Fruit fly (Drosophila melanogaster) whole organism, embryonic: ENCODE results near the gene CG31904.

ENCODE experiments used
- Abd-B ChIP-seq: fragments of 200-800 bp; sonication (Bioruptor generic); optimal IDR thresholded peaks from 2 replicates; lab custom pipeline; 2018; ENCODE audit warnings: missing biosample characterization, mild to moderate bottlenecking, missing genetic modification characterization, moderate library complexity
- Adf1 ChIP-seq: fragments of 200-800 bp; sonication (Bioruptor generic); IDR thresholded peaks from 2 replicates; pipeline ENCODE4 v1.3.6; 2022; ENCODE audit warnings: missing biosample characterization, missing genetic modification characterization
- C15 ChIP-seq: fragments of 200-800 bp; sonication (Bioruptor generic); IDR thresholded peaks from 3 replicates; pipeline ENCODE4 v1.3.6; 2022; ENCODE audit warnings: missing biosample characterization, missing genetic modification characterization
- CG11695 ChIP-seq: fragments of 200-800 bp; sonication (Bioruptor generic); IDR thresholded peaks from 3 replicates; pipeline ENCODE4 v1.3.6; 2022; ENCODE audit warnings: missing biosample characterization, missing genetic modification characterization
- CG14860 ChIP-seq: fragments of 200-800 bp; sonication (Bioruptor generic); IDR thresholded peaks from 3 replicates; pipeline ENCODE4 v1.3.6; 2022; ENCODE audit warnings: missing biosample characterization, missing genetic modification characterization; ENCODE audit not compliant: partially characterized antibody
- CG15479 ChIP-seq: fragments of 200-800 bp; sonication (Bioruptor generic); optimal IDR thresholded peaks from 3 replicates; lab custom pipeline; 2019; ENCODE audit warnings: missing biosample characterization, mild to moderate bottlenecking, missing genetic modification characterization, moderate library complexity
- CG1603 ChIP-seq: fragments of 200-800 bp; sonication (Bioruptor generic); optimal IDR thresholded peaks from 2 replicates; lab custom pipeline; 2019; ENCODE audit warnings: missing biosample characterization, mild to moderate bottlenecking, missing genetic modification characterization, moderate library complexity
- CG17385 ChIP-seq: fragments of 200-800 bp; sonication (Bioruptor generic); optimal IDR thresholded peaks from 3 replicates; lab custom pipeline; 2018; ENCODE audit warnings: missing biosample characterization, mild to moderate bottlenecking, missing genetic modification characterization
- CG17612 ChIP-seq: fragments of 200-800 bp; sonication (Bioruptor generic); IDR thresholded peaks from 2 replicates; pipeline ENCODE4 v1.3.6; 2022; ENCODE audit warnings: missing biosample characterization, missing genetic modification characterization
- CG18011 ChIP-seq: fragments of 200-800 bp; sonication (Bioruptor generic); optimal IDR thresholded peaks from 2 replicates; lab custom pipeline; 2017; ENCODE audit warnings: missing biosample characterization, missing genetic modification characterization, mild to moderate bottlenecking, moderate library complexity, missing genotype
- CG18476 ChIP-seq: fragments of 200-800 bp; sonication (Bioruptor generic); optimal IDR thresholded peaks from 2 replicates; lab custom pipeline; 2016; ENCODE audit warnings: missing biosample characterization, mild to moderate bottlenecking, missing genetic modification characterization
- CG3163 ChIP-seq: fragments of 200-800 bp; sonication (Bioruptor generic); optimal IDR thresholded peaks from 3 replicates; lab custom pipeline; 2016; ENCODE audit warnings: missing biosample characterization, missing genetic modification characterization
- CG34224 ChIP-seq: fragments of 200-800 bp; sonication (Bioruptor generic); IDR thresholded peaks from 3 replicates; pipeline ENCODE4 v1.3.6; 2022; ENCODE audit warnings: missing biosample characterization, missing genetic modification characterization; ENCODE audit not compliant: partially characterized antibody
- CG4328 ChIP-seq: fragments of 200-800 bp; sonication (Bioruptor generic); optimal IDR thresholded peaks from 3 replicates; lab custom pipeline; 2017; ENCODE audit warnings: missing biosample characterization, missing genetic modification reagents, missing genetic modification characterization
- CG5180 ChIP-seq: fragments of 200-800 bp; sonication (Bioruptor generic); optimal IDR thresholded peaks from 3 replicates; lab custom pipeline; 2017; ENCODE audit warnings: missing biosample characterization, missing genetic modification characterization, mild to moderate bottlenecking, moderate library complexity, missing genetic modification reagents
- CG5953 ChIP-seq: fragments of 200-800 bp; sonication (Bioruptor generic); IDR thresholded peaks from 2 replicates; pipeline ENCODE4 v1.3.6; 2022; ENCODE audit warnings: missing biosample characterization, missing genetic modification characterization
- CG6765 ChIP-seq: fragments of 200-800 bp; sonication (Bioruptor generic); optimal IDR thresholded peaks from 3 replicates; lab custom pipeline; 2017; ENCODE audit warnings: missing biosample characterization, mild to moderate bottlenecking, missing genetic modification characterization
- CG7556 ChIP-seq: fragments of 200-800 bp; sonication (Bioruptor generic); optimal IDR thresholded peaks from 2 replicates; lab custom pipeline; 2017; ENCODE audit warnings: missing biosample characterization, mild to moderate bottlenecking, missing genetic modification characterization
- CG7963 ChIP-seq: fragments of 200-800 bp; sonication (Bioruptor generic); IDR thresholded peaks from 3 replicates; pipeline ENCODE4 v1.3.6; 2022; ENCODE audit warnings: missing biosample characterization, missing genetic modification characterization; ENCODE audit not compliant: partially characterized antibody
- CG8359 ChIP-seq: fragments of 200-800 bp; sonication (Bioruptor generic); optimal IDR thresholded peaks from 2 replicates; lab custom pipeline; 2017; ENCODE audit warnings: missing biosample characterization, mild to moderate bottlenecking, missing genetic modification characterization, borderline replicate concordance
- CG9932 ChIP-seq: fragments of 200-800 bp; sonication (Bioruptor generic); IDR thresholded peaks from 2 replicates; pipeline ENCODE4 v1.3.6; 2022; ENCODE audit warnings: missing biosample characterization, missing genetic modification characterization
- Dfd ChIP-seq, 2 experiments: fragments of >200 bp; optimal IDR thresholded peaks; 2 replicates each; lab custom pipeline; 2017; ENCODE audit warnings: missing biosample characterization in 2 of 2, missing genetic modification characterization in 2 of 2
- Ets65A ChIP-seq: fragments of 200-800 bp; sonication (Bioruptor generic); peaks from one replicate; lab custom pipeline; 2016; ENCODE audit warnings: missing biosample characterization, missing genetic modification characterization
- Gug ChIP-seq: fragments of 200-800 bp; sonication (Bioruptor generic); IDR thresholded peaks from 4 replicates; pipeline ENCODE4 v1.3.6; 2022; ENCODE audit warnings: missing biosample characterization, missing genetic modification characterization
- Hand ChIP-seq: fragments of 200-800 bp; sonication (Bioruptor generic); optimal IDR thresholded peaks from 2 replicates; lab custom pipeline; 2017; ENCODE audit warnings: mild to moderate bottlenecking, missing biosample characterization, missing genetic modification reagents, missing genetic modification characterization
- Hr78 ChIP-seq, 2 experiments: fragments of 200-800 bp in 1 of 2; fragments of >200 bp in 1 of 2; sonication (Bioruptor generic) in 1 of 2; optimal IDR thresholded peaks; 2 replicates each; lab custom pipeline; 2017 to 2019; ENCODE audit warnings: missing biosample characterization in 2 of 2, missing genetic modification characterization in 2 of 2, mild to moderate bottlenecking in 1 of 2, moderate library complexity in 1 of 2
- Lhr ChIP-seq: fragments of 200-800 bp; sonication (Bioruptor generic); optimal IDR thresholded peaks from 3 replicates; lab custom pipeline; 2017; ENCODE audit warnings: mild to moderate bottlenecking, missing biosample characterization, missing genetic modification reagents, missing genetic modification characterization
- Nf-YB ChIP-seq: fragments of 200-800 bp; sonication (Bioruptor generic); optimal IDR thresholded peaks from 3 replicates; lab custom pipeline; 2019; ENCODE audit warnings: missing biosample characterization, mild to moderate bottlenecking, missing genetic modification characterization, moderate library complexity
- Rx ChIP-seq: fragments of 200-800 bp; sonication (Bioruptor generic); IDR thresholded peaks from 2 replicates; pipeline ENCODE4 v1.3.6; 2022; ENCODE audit warnings: missing biosample characterization, missing genetic modification characterization
- Stat92E ChIP-seq, 3 experiments: fragments of >200 bp in 2 of 3; fragments of 200-800 bp in 1 of 3; sonication (Bioruptor generic) in 1 of 3; optimal IDR thresholded peaks; 2 replicates each; lab custom pipeline; 2017 to 2019; ENCODE audit warnings: missing biosample characterization in 3 of 3, missing genetic modification characterization in 3 of 3, mild to moderate bottlenecking in 1 of 3, moderate library complexity in 1 of 3
- bowl ChIP-seq: fragments of 200-800 bp; sonication (Bioruptor generic); IDR thresholded peaks from 2 replicates; pipeline ENCODE4 v1.3.6; 2022; ENCODE audit warnings: missing biosample characterization, missing genetic modification characterization
- btn ChIP-seq: fragments of 200-800 bp; sonication (Bioruptor generic); optimal IDR thresholded peaks from 2 replicates; lab custom pipeline; 2016; ENCODE audit warnings: missing biosample characterization, missing genetic modification characterization
- cg ChIP-seq: fragments of 200-800 bp; sonication (Bioruptor generic); optimal IDR thresholded peaks from 3 replicates; lab custom pipeline; 2019; ENCODE audit warnings: missing biosample characterization, mild to moderate bottlenecking, missing genetic modification characterization, moderate library complexity
- dimm ChIP-seq: fragments of 200-800 bp; sonication (Bioruptor generic); IDR thresholded peaks from 2 replicates; pipeline ENCODE4 v1.3.6; 2022; ENCODE audit warnings: missing biosample characterization, missing genetic modification characterization
- dmrt99B ChIP-seq: fragments of 200-800 bp; sonication (Bioruptor generic); optimal IDR thresholded peaks from 2 replicates; lab custom pipeline; 2018; ENCODE audit warnings: missing biosample characterization, mild to moderate bottlenecking, missing genetic modification characterization, moderate library complexity
- gcm2 ChIP-seq: fragments of 200-800 bp; sonication (Bioruptor generic); optimal IDR thresholded peaks from 2 replicates; lab custom pipeline; 2016; ENCODE audit warnings: missing biosample characterization, missing genetic modification characterization
- grn ChIP-seq: fragments of 200-800 bp; sonication (Bioruptor generic); optimal IDR thresholded peaks from 3 replicates; lab custom pipeline; 2017; ENCODE audit warnings: missing biosample characterization, missing genetic modification characterization
- ham ChIP-seq: fragments of 200-800 bp; sonication (Bioruptor generic); IDR thresholded peaks from 2 replicates; pipeline ENCODE4 v1.3.6; 2022; ENCODE audit warnings: missing biosample characterization, missing genetic modification characterization
- lbe ChIP-seq: fragments of 200-800 bp; sonication (Bioruptor generic); optimal IDR thresholded peaks from 2 replicates; lab custom pipeline; 2016; ENCODE audit warnings: missing biosample characterization, mild to moderate bottlenecking, missing genetic modification characterization
- lmd ChIP-seq: fragments of 200-800 bp; sonication (Bioruptor generic); IDR thresholded peaks from 2 replicates; pipeline ENCODE4 v1.3.6; 2022; ENCODE audit warnings: missing biosample characterization, missing genetic modification characterization
- nau ChIP-seq: fragments of 200-800 bp; sonication (Bioruptor generic); optimal IDR thresholded peaks from 3 replicates; lab custom pipeline; 2017; ENCODE audit warnings: missing biosample characterization, mild to moderate bottlenecking, missing genetic modification characterization, missing genetic modification reagents
- nerfin-1 ChIP-seq: fragments of 200-800 bp; sonication (Bioruptor generic); optimal IDR thresholded peaks from 3 replicates; lab custom pipeline; 2019; ENCODE audit warnings: missing biosample characterization, mild to moderate bottlenecking, missing genetic modification characterization, moderate library complexity
- nom ChIP-seq: fragments of 200-800 bp; sonication (Bioruptor generic); optimal IDR thresholded peaks from 2 replicates; lab custom pipeline; 2017; ENCODE audit warnings: missing biosample characterization, missing genetic modification characterization, mild to moderate bottlenecking, moderate library complexity, missing genetic modification reagents
- onecut ChIP-seq: fragments of 200-800 bp; sonication (Bioruptor generic); IDR thresholded peaks from 2 replicates; pipeline ENCODE4 v1.3.6; 2022; ENCODE audit warnings: missing biosample characterization, missing genetic modification characterization
- pfk ChIP-seq: fragments of 200-800 bp; sonication (Bioruptor generic); optimal IDR thresholded peaks from 2 replicates; lab custom pipeline; 2018; ENCODE audit warnings: missing biosample characterization, mild to moderate bottlenecking, missing genetic modification characterization, moderate library complexity
- ranshi ChIP-seq: fragments of 200-800 bp; sonication (Bioruptor generic); IDR thresholded peaks from 2 replicates; pipeline ENCODE4 v1.3.6; 2022; ENCODE audit warnings: missing biosample characterization, missing genetic modification characterization
- sim ChIP-seq: fragments of 200-800 bp; sonication (Bioruptor generic); IDR thresholded peaks from 2 replicates; pipeline ENCODE4 v1.3.6; 2022; ENCODE audit warnings: missing biosample characterization, missing genetic modification characterization
- vvl ChIP-seq: fragments of 200-800 bp; sonication (Bioruptor generic); IDR thresholded peaks from 2 replicates; pipeline ENCODE4 v1.3.6; 2022; ENCODE audit warnings: missing biosample characterization, missing genetic modification characterization

The CG31904 gene

DNA sequence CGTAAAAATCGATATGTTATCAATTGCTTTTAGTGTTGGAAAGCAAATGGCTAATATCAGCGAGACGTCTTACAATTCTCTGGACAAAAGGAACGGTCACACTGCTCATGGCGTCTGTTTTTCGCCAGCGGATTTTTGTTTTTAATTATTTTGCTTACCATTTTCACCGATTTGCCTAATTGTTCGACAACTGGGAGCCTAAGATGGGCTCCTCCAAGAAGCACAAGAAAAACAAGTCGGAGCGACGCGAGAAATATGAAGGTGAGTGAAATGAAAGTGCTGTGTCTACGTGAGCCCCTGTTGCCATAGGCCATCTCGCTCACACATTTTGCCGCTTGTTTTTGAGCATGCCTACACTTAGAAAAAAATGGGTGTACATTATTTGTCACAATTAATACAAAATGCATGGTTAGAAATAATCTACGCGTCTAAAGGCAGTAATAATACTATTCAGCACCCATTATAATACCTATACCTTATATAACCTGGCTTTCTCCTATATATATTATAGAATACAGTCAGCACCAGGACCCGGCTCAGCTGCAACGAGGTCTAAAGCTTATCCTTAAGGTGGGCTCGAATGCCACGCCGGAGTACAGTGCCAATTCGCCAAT, 44.3 kb upstream of the CG31904 start, which contains the start of gene Brd7-9 (continued):
- TF ChIP-seq grn (GFP tag; lab: Kevin White, UChicago) = no peak
- TF ChIP-seq nau (GFP tag; lab: Kevin White, UChicago) = peak; percentile 77
- peak; percentile 31 for TF ChIP-seq CG8359 (GFP tag; lab: Kevin White, UChicago)
- TF ChIP-seq CG11695 (GFP tag; lab: Robert Waterston, UW) = peak; percentile 90
- peak; percentile 57 for TF ChIP-seq CG18476 (GFP tag; lab: Kevin White, UChicago)
- peak; percentile 46; the same call in 2 of the 4 replicates for TF ChIP-seq Gug (GFP tag; lab: Robert Waterston, UW)
- no peak for TF ChIP-seq CG15479 (GFP tag; lab: Kevin White, UChicago)
- peak; percentile 79 for TF ChIP-seq dmrt99B (tag; lab: Kevin White, UChicago)
- TF ChIP-seq dimm (GFP tag; lab: Robert Waterston, UW) = no peak
- peak; percentile 93 for TF ChIP-seq vvl
- TF ChIP-seq lbe = no peak
- peak; percentile 41 for TF ChIP-seq CG5180 (GFP tag; lab: Kevin White, UChicago)
- TF ChIP-seq CG7963 (GFP tag; lab: Robert Waterston, UW) = peak; percentile 44; the same call in 1 of the 3 replicates
- TF ChIP-seq ranshi (GFP tag; lab: Robert Waterston, UW) = peak; percentile 83
- TF ChIP-seq CG5953 (GFP tag; lab: Robert Waterston, UW) = peak; percentile 72
- TF ChIP-seq onecut = peak; percentile 73
- peak; percentile 50; the same call in 1 of the 2 replicates for TF ChIP-seq Rx
- TF ChIP-seq CG34224 = no peak
- TF ChIP-seq bowl (GFP tag; lab: Robert Waterston, UW) = peak; percentile 55
- TF ChIP-seq CG14860 (GFP tag; lab: Robert Waterston, UW) = 0 out of 3 replicates have a peak, but pooled peaks have one; percentile 31
- peak; percentile 78 for TF ChIP-seq CG7556 (GFP tag; lab: Kevin White, UChicago)
- TF ChIP-seq btn (GFP tag; lab: Kevin White, UChicago) = peak; percentile 1
- peak; percentile 81 for TF ChIP-seq lmd (GFP tag; lab: Robert Waterston, UW)
- TF ChIP-seq sim = peak; percentile 67
- no peak for TF ChIP-seq Lhr (GFP tag; lab: Kevin White, UChicago)
- TF ChIP-seq Ets65A (GFP tag; lab: Kevin White, UChicago) = peak; percentile 89
- peak; percentile 55 for TF ChIP-seq Hand (GFP tag; lab: Kevin White, UChicago)
- no peak for TF ChIP-seq nom (GFP tag; lab: Kevin White, UChicago)
- peak; percentile 28 for TF ChIP-seq nerfin-1
- TF ChIP-seq gcm2 (GFP tag; lab: Kevin White, UChicago) = no peak
- TF ChIP-seq CG6765 (GFP tag; lab: Kevin White, UChicago) = peak; percentile 57
- TF ChIP-seq ham (GFP tag; lab: Robert Waterston, UW) = 0 out of 2 replicates have a peak, but pooled peaks have one; percentile 41
- TF ChIP-seq Nf-YB = peak; percentile 36
- TF ChIP-seq CG18011 (GFP tag; lab: Kevin White, UChicago) = peak; percentile 47
- peak in 1 of 3 experiments; percentile 56 for TF ChIP-seq Stat92E (GFP tag; optimal IDR thresholded peaks at IDR 0.05; lab: Kevin White, UChicago)
- TF ChIP-seq Adf1 (GFP tag; lab: Robert Waterston, UW) = peak; percentile 39; the same call in 1 of the 2 replicates
- peak; percentile 66 for TF ChIP-seq CG17385 (GFP tag; lab: Kevin White, UChicago)
- TF ChIP-seq pfk (GFP tag; lab: Kevin White, UChicago) = no peak
- TF ChIP-seq CG9932 = peak; percentile 73
- no peak for TF ChIP-seq Dfd (GFP tag; optimal IDR thresholded peaks at IDR 0.05; lab: Kevin White, UChicago)
- peak; percentile 79 for TF ChIP-seq CG1603 (tag; lab: Kevin White, UChicago)
- no peak for TF ChIP-seq CG4328 (GFP tag; lab: Kevin White, UChicago)
- peak; percentile 47; the same call in 1 of the 2 replicates for TF ChIP-seq CG17612 (GFP tag; lab: Robert Waterston, UW)
- peak; percentile 63; the same call in 1 of the 3 replicates for TF ChIP-seq C15 (GFP tag; lab: Robert Waterston, UW)
- TF ChIP-seq cg (GFP tag; lab: Kevin White, UChicago) = no peak
- TF ChIP-seq Abd-B (GFP tag; lab: Kevin White, UChicago) = no peak
- TF ChIP-seq CG3163 (GFP tag; lab: Kevin White, UChicago) = peak; percentile 13
- no peak for TF ChIP-seq Hr78 (GFP tag; optimal IDR thresholded peaks at IDR 0.05; lab: Kevin White, UChicago)
